Fruit fly (Drosophila melanogaster): ENCODE measurements around the gene CG3308.

The CG3308 gene

DNA sequence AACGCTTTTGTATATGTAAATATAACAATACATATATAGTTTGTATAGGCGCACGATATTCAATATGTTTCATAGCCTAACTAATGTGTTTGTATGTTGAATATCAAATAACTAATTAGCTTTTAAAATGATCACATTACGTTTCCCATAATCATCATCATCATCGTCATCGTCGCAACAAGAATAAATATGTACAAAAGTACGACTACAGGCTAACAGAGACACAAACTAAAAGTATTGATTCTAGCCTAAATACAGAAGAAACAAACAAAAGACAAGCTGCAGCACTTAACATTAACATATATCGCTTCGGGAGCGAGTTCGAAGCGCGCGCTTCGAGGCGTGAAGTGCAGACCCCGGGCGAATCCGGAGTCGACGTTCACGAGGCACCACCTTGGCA is 2.4 kb downstream of the CG3308 start (continued):
- TF ChIP-seq tio (GFP tag; optimal IDR thresholded peaks at IDR 0.05) (no peak), cad (GFP tag; optimal IDR thresholded peaks at IDR 0.05) (no peak), pb (GFP tag; optimal IDR thresholded peaks at IDR 0.05) (no peak), eyg (GFP tag; optimal IDR thresholded peaks at IDR 0.05) (no peak), crc (GFP tag; optimal IDR thresholded peaks at IDR 0.05) (no peak), lab (GFP tag; optimal IDR thresholded peaks at IDR 0.05) (peak; percentile 40), CG18262 (tag; optimal IDR thresholded peaks at IDR 0.05) (peak; percentile 8), CG14014 (GFP tag; IDR thresholded peaks at IDR 0.05) (no peak), salm (tag; optimal IDR thresholded peaks at IDR 0.05) (no peak), CG1602 (GFP tag; optimal IDR thresholded peaks at IDR 0.05) (no peak), sd (tag; optimal IDR thresholded peaks at IDR 0.05) (no peak), sna (GFP tag; IDR thresholded peaks at IDR 0.05; ENCODE audit: partially characterized antibody) (no peak), Hr3 (GFP tag; optimal IDR thresholded peaks at IDR 0.05) (no peak), Sox102F (GFP tag; optimal IDR thresholded peaks at IDR 0.05) (no peak), jigr1 (GFP tag; IDR thresholded peaks at IDR 0.05) (no peak), CG12236 (GFP tag; optimal IDR thresholded peaks at IDR 0.05) (no peak), HLH4C (GFP tag; IDR thresholded peaks at IDR 0.05; ENCODE audit: partially characterized antibody) (no peak), Dad (GFP tag; optimal IDR thresholded peaks at IDR 0.05) (no peak), Awh (GFP tag; IDR thresholded peaks at IDR 0.05) (no peak), CkIIα-i1 (GFP tag; IDR thresholded peaks at IDR 0.05) (no peak), CG4404 (GFP tag; IDR thresholded peaks at IDR 0.05) (no peak), HmgD (GFP tag; optimal IDR thresholded peaks at IDR 0.05) (no peak), prd (optimal IDR thresholded peaks at IDR 0.05) (no peak), prd (GFP tag; IDR thresholded peaks at IDR 0.05) (no peak), sug (tag; optimal IDR thresholded peaks at IDR 0.05) (no peak), Taf1 (GFP tag; IDR thresholded peaks at IDR 0.05) (no peak), CHES-1-like (GFP tag; optimal IDR thresholded peaks at IDR 0.05) (no peak), pho (GFP tag; optimal IDR thresholded peaks at IDR 0.05) (no peak), bigmax (GFP tag; optimal IDR thresholded peaks at IDR 0.05) (no peak), D19B (GFP tag; optimal IDR thresholded peaks at IDR 0.05) (no peak), al (GFP tag; IDR thresholded peaks at IDR 0.05) (no peak), HLHmδ (GFP tag; optimal IDR thresholded peaks at IDR 0.05) (no peak), CG13775 (GFP tag; optimal IDR thresholded peaks at IDR 0.05) (no peak), CG43689 (GFP tag; IDR thresholded peaks at IDR 0.05) (no peak), ewg (GFP tag; optimal IDR thresholded peaks at IDR 0.05) (no peak), Xbp1 (GFP tag; optimal IDR thresholded peaks at IDR 0.05) (no peak), HmgZ (tag; optimal IDR thresholded peaks at IDR 0.05) (peak; percentile 17), CG7839 (tag; optimal IDR thresholded peaks at IDR 0.05) (no peak), CG17912 (GFP tag; optimal IDR thresholded peaks at IDR 0.05) (no peak), org-1 (GFP tag; optimal IDR thresholded peaks at IDR 0.05) (no peak), ab (GFP tag; optimal IDR thresholded peaks at IDR 0.05) (no peak), unpg (GFP tag; optimal IDR thresholded peaks at IDR 0.05) (peak; percentile 31), tx (GFP tag; optimal IDR thresholded peaks at IDR 0.05) (no peak), Xrp1 (GFP tag; IDR thresholded peaks at IDR 0.05) (no peak), sisA (GFP tag; IDR thresholded peaks at IDR 0.05) (no peak), run (tag; optimal IDR thresholded peaks at IDR 0.05) (no peak), Atf6 (GFP tag; IDR thresholded peaks at IDR 0.05) (no peak), H2.0 (GFP tag; IDR thresholded peaks at IDR 0.05) (no peak), gem (tag; optimal IDR thresholded peaks at IDR 0.05) (peak; percentile 35), CG18599 (GFP tag; optimal IDR thresholded peaks at IDR 0.05) (peak; percentile 13), insv (GFP tag; optimal IDR thresholded peaks at IDR 0.05) (no peak), ro (GFP tag; IDR thresholded peaks at IDR 0.05) (no peak), CG3726 (GFP tag; IDR thresholded peaks at IDR 0.05) (no peak)
